Fruit fly (Drosophila melanogaster): Measurements from ENCODE around the gene NijA.

Gene NijA

DNA sequence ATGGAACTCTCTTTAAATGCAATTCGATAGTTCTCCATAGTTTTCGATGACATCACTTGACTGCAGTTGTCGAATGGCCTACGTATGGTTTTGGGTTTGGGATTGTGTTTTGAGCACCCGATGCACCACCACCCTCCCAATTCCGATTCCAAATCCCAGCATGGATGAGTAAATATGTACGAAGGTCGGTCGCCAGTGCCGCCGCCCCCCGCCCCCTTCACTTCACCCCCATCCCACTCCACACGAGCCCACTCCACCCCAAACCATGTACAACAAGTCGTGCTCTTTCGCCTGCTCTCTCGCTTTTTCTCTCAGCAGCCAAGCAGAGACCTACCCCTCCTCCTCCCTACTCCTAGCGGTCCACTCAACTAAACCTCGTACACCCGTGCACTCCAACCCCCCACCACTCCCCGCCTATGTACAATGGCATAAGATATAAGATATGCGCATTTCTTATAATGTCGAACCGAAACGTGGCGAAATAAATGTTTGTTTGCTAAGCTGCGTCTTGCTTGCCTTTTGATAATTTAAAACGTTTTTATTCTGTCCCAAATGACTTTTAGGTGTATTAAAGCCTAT, 15.9 kb downstream of the NijA start (continued):
- TF ChIP-seq gcm (GFP tag; optimal IDR thresholded peaks at IDR 0.05): peak; percentile 2
- TF ChIP-seq stc (GFP tag; IDR thresholded peaks at IDR 0.05): peak; percentile 54
- TF ChIP-seq Bdp1 (GFP tag; optimal IDR thresholded peaks at IDR 0.05): no peak
- TF ChIP-seq CG15479 (GFP tag; optimal IDR thresholded peaks at IDR 0.05): no peak
- peak; percentile 35 for TF ChIP-seq ash1 (GFP tag; optimal IDR thresholded peaks at IDR 0.05)
- TF ChIP-seq wek (GFP tag; optimal IDR thresholded peaks at IDR 0.05): peak; percentile 23
- TF ChIP-seq dimm (GFP tag; IDR thresholded peaks at IDR 0.05): no peak
- TF ChIP-seq D (optimal IDR thresholded peaks at IDR 0.05): no peak
- TF ChIP-seq D (GFP tag; optimal IDR thresholded peaks at IDR 0.05): no peak
- TF ChIP-seq CG15514 (GFP tag; optimal IDR thresholded peaks at IDR 0.05): peak; percentile 35
- peak; percentile 10 for TF ChIP-seq Deaf1 (tag; optimal IDR thresholded peaks at IDR 0.05)
- peak; percentile 26 for TF ChIP-seq HLHmδ (GFP tag; optimal IDR thresholded peaks at IDR 0.05)
- TF ChIP-seq CG11723 (GFP tag; optimal IDR thresholded peaks at IDR 0.05): no peak
- 0 out of 2 replicates have a peak, but pooled peaks have one; percentile 34 for TF ChIP-seq CG4360 (GFP tag; IDR thresholded peaks at IDR 0.05)
- TF ChIP-seq CG10366 (GFP tag; IDR thresholded peaks at IDR 0.05): 0 out of 2 replicates have a peak, but pooled peaks have one; percentile 9
- TF ChIP-seq CG2129 (GFP tag; IDR thresholded peaks at IDR 0.05; ENCODE audit: partially characterized antibody): no peak
- TF ChIP-seq H2.0 (GFP tag; IDR thresholded peaks at IDR 0.05): peak; percentile 10; the same call in 1 of the 2 replicates
- no peak for TF ChIP-seq cad (GFP tag; optimal IDR thresholded peaks at IDR 0.05)
- peak; percentile 66; the same call in 1 of the 3 replicates for TF ChIP-seq z (GFP tag; IDR thresholded peaks at IDR 0.05)
- TF ChIP-seq Side (GFP tag; optimal IDR thresholded peaks at IDR 0.05): no peak
- TF ChIP-seq Meics (GFP tag; optimal IDR thresholded peaks at IDR 0.05): peak; percentile 16
- peak; percentile 5; the same call in 1 of the 2 replicates for TF ChIP-seq Taf1 (GFP tag; IDR thresholded peaks at IDR 0.05)
- 0 out of 3 replicates have a peak, but pooled peaks have one; percentile 40 for TF ChIP-seq sr (GFP tag; IDR thresholded peaks at IDR 0.05)
- TF ChIP-seq CG17385 (GFP tag; optimal IDR thresholded peaks at IDR 0.05): no peak
- peak; percentile 40; the same call in 1 of the 3 replicates for TF ChIP-seq so (GFP tag; IDR thresholded peaks at IDR 0.05)
- TF ChIP-seq zfh1 (GFP tag; IDR thresholded peaks at IDR 0.05): 0 out of 3 replicates have a peak, but pooled peaks have one; percentile 9
- peak; percentile 55 for TF ChIP-seq sens (GFP tag)
- no peak for TF ChIP-seq grn (GFP tag; optimal IDR thresholded peaks at IDR 0.05)
- TF ChIP-seq tna (GFP tag; IDR thresholded peaks at IDR 0.05; ENCODE audit: partially characterized antibody): peak; percentile 38; the same call in 1 of the 2 replicates
- TF ChIP-seq Dbx (GFP tag; IDR thresholded peaks at IDR 0.05): 0 out of 3 replicates have a peak, but pooled peaks have one; percentile 19
- TF ChIP-seq CG42726 (GFP tag; IDR thresholded peaks at IDR 0.05; ENCODE audit: partially characterized antibody): 0 out of 2 replicates have a peak, but pooled peaks have one; percentile 38
- 0 out of 3 replicates have a peak, but pooled peaks have one; percentile 45 for TF ChIP-seq CG6175 (GFP tag; IDR thresholded peaks at IDR 0.05)
- TF ChIP-seq sob (GFP tag; IDR thresholded peaks at IDR 0.05): peak; percentile 39
- no peak for TF ChIP-seq lmd (GFP tag; IDR thresholded peaks at IDR 0.05)
- TF ChIP-seq rib (GFP tag; IDR thresholded peaks at IDR 0.05): peak; percentile 65; the same call in 1 of the 2 replicates
- TF ChIP-seq otp (GFP tag; IDR thresholded peaks at IDR 0.05): peak; percentile 51; the same call in 1 of the 3 replicates
- peak; percentile 92 for TF ChIP-seq chinmo (GFP tag; IDR thresholded peaks at IDR 0.05; ENCODE audit: partially characterized antibody)
- peak; percentile 0 for TF ChIP-seq CG13894 (tag; optimal IDR thresholded peaks at IDR 0.05)
- TF ChIP-seq gcm2 (GFP tag; optimal IDR thresholded peaks at IDR 0.05): no peak
- no peak for TF ChIP-seq CG7357 (GFP tag; IDR thresholded peaks at IDR 0.05)
- no peak for TF ChIP-seq CG8290 (GFP tag; optimal IDR thresholded peaks at IDR 0.05)
- TF ChIP-seq CG8290 (tag; optimal IDR thresholded peaks at IDR 0.05): peak in 1 of 2 experiments; percentile 41
- no peak for TF ChIP-seq tin (GFP tag; optimal IDR thresholded peaks at IDR 0.05)
- peak; percentile 73 for TF ChIP-seq vvl (GFP tag; IDR thresholded peaks at IDR 0.05)
- peak; percentile 56 for TF ChIP-seq kni (GFP tag; optimal IDR thresholded peaks at IDR 0.05)
- TF ChIP-seq MBD-R2 (GFP tag; IDR thresholded peaks at IDR 0.05): peak; percentile 18; the same call in 1 of the 2 replicates
- no peak for TF ChIP-seq Ada2b (GFP tag; IDR thresholded peaks at IDR 0.05)
- no peak for TF ChIP-seq slp2 (GFP tag; optimal IDR thresholded peaks at IDR 0.05)
- peak; percentile 7 for TF ChIP-seq Hey (tag; optimal IDR thresholded peaks at IDR 0.05)
- peak; percentile 22; the same call in 1 of the 2 replicates for TF ChIP-seq Xrp1 (GFP tag; IDR thresholded peaks at IDR 0.05)
- no peak for TF ChIP-seq CG1603 (tag; optimal IDR thresholded peaks at IDR 0.05)
